Fruit fly (Drosophila melanogaster) whole organism, prepupa: ENCODE results near the gene trol.

ENCODE experiments used
- Blimp-1 ChIP-seq: fragments of 200-800 bp; sonication (Bioruptor generic); optimal IDR thresholded peaks from 3 replicates; lab custom pipeline; 2017; ENCODE audit warnings: missing biosample characterization, missing genetic modification characterization, mild to moderate bottlenecking, moderate library complexity, missing genetic modification reagents
- CG10631 ChIP-seq: fragments of 200-800 bp; sonication (Bioruptor generic); optimal IDR thresholded peaks from 2 replicates; lab custom pipeline; 2016; ENCODE audit warnings: missing biosample characterization, missing genetic modification characterization
- CG11762 ChIP-seq: fragments of 200-800 bp; sonication (Bioruptor generic); optimal IDR thresholded peaks from 3 replicates; lab custom pipeline; 2016; ENCODE audit warnings: missing biosample characterization, missing genetic modification characterization; ENCODE audit not compliant: insufficient read depth
- CG11902 ChIP-seq: fragments of 200-800 bp; sonication (Bioruptor generic); optimal IDR thresholded peaks from 3 replicates; lab custom pipeline; 2016; ENCODE audit warnings: missing biosample characterization, missing genetic modification characterization
- CG1621 ChIP-seq: fragments of 200-800 bp; sonication (Bioruptor generic); optimal IDR thresholded peaks from 3 replicates; lab custom pipeline; 2018; ENCODE audit warnings: missing biosample characterization, mild to moderate bottlenecking, missing genetic modification characterization
- CG3032 ChIP-seq: fragments of 200-800 bp; optimal IDR thresholded peaks from 2 replicates; lab custom pipeline; 2019; ENCODE audit warnings: missing biosample characterization, mild to moderate bottlenecking, missing genetic modification characterization, moderate library complexity
- CG31627 ChIP-seq: fragments of 200-800 bp; sonication (Bioruptor generic); optimal IDR thresholded peaks from 3 replicates; lab custom pipeline; 2016; ENCODE audit warnings: missing biosample characterization, missing genetic modification characterization
- CG32006 ChIP-seq: fragments of 200-800 bp; sonication (Bioruptor generic); optimal IDR thresholded peaks from 3 replicates; lab custom pipeline; 2017; ENCODE audit warnings: missing biosample characterization, mild to moderate bottlenecking, missing genetic modification characterization
- CG3919 ChIP-seq: fragments of 200-800 bp; sonication (Bioruptor generic); optimal IDR thresholded peaks from 3 replicates; lab custom pipeline; 2016; ENCODE audit warnings: missing biosample characterization, missing genetic modification characterization
- CG4318 ChIP-seq: fragments of 200-800 bp; sonication (Bioruptor generic); optimal IDR thresholded peaks from 3 replicates; lab custom pipeline; 2017; ENCODE audit warnings: missing biosample characterization, mild to moderate bottlenecking, missing genetic modification characterization
- CG6163 ChIP-seq: fragments of 200-800 bp; sonication (Bioruptor generic); IDR thresholded peaks from 3 replicates; pipeline ENCODE4 v1.3.6; 2022; ENCODE audit warnings: missing biosample characterization, missing genetic modification characterization
- CG6276 ChIP-seq: fragments of 200-800 bp; sonication (Bioruptor generic); optimal IDR thresholded peaks from 2 replicates; lab custom pipeline; 2017; ENCODE audit warnings: missing biosample characterization, mild to moderate bottlenecking, missing genetic modification characterization
- CG6792 ChIP-seq: fragments of 200-800 bp; sonication (Bioruptor generic); optimal IDR thresholded peaks from 3 replicates; lab custom pipeline; 2016; ENCODE audit warnings: missing biosample characterization, missing genetic modification characterization
- CG6808 ChIP-seq: fragments of 200-800 bp; sonication (Bioruptor generic); optimal IDR thresholded peaks from 3 replicates; lab custom pipeline; 2017; ENCODE audit warnings: missing biosample characterization, missing genetic modification characterization, mild to moderate bottlenecking, moderate library complexity, missing genetic modification reagents
- CG6854 ChIP-seq: fragments of 200-800 bp; sonication (Bioruptor generic); optimal IDR thresholded peaks from 2 replicates; lab custom pipeline; 2017; ENCODE audit warnings: missing biosample characterization, mild to moderate bottlenecking, missing genetic modification characterization
- CG7368 ChIP-seq: fragments of 200-800 bp; sonication (Bioruptor generic); optimal IDR thresholded peaks from 3 replicates; lab custom pipeline; 2016; ENCODE audit warnings: missing biosample characterization, missing genetic modification characterization
- CG8119 ChIP-seq: fragments of 200-800 bp; sonication (Bioruptor generic); IDR thresholded peaks from 3 replicates; pipeline ENCODE4 v1.3.6; 2022; ENCODE audit warnings: missing biosample characterization, missing genetic modification characterization
- CG8632 ChIP-seq: fragments of 200-800 bp; sonication (Bioruptor generic); optimal IDR thresholded peaks from 3 replicates; lab custom pipeline; 2016; ENCODE audit warnings: missing biosample characterization, missing genetic modification characterization
- CG9139 ChIP-seq: fragments of 200-800 bp; sonication (Bioruptor generic); optimal IDR thresholded peaks from 3 replicates; lab custom pipeline; 2017; ENCODE audit warnings: missing biosample characterization, mild to moderate bottlenecking, missing genetic modification characterization
- Eip75B ChIP-seq: fragments of 200-800 bp; sonication (Bioruptor generic); optimal IDR thresholded peaks from 3 replicates; lab custom pipeline; 2016; ENCODE audit warnings: missing biosample characterization, missing genetic modification characterization
- Eip78C ChIP-seq: fragments of 200-800 bp; sonication (Bioruptor generic); peaks from one replicate; lab custom pipeline; 2016; ENCODE audit warnings: missing biosample characterization, missing genetic modification characterization
- Eip93F ChIP-seq: fragments of 200-800 bp; sonication (Bioruptor generic); optimal IDR thresholded peaks from 2 replicates; lab custom pipeline; 2016; ENCODE audit warnings: missing biosample characterization, mild to moderate bottlenecking, missing genetic modification characterization
- Ets96B ChIP-seq: fragments of 200-800 bp; optimal IDR thresholded peaks from 2 replicates; lab custom pipeline; 2019; ENCODE audit warnings: missing biosample characterization, mild to moderate bottlenecking, missing genetic modification characterization, moderate library complexity
- Hr38 ChIP-seq: sonication (Bioruptor generic); optimal IDR thresholded peaks from 2 replicates; lab custom pipeline; 2016; ENCODE audit warnings: missing biosample characterization, missing genetic modification characterization
- Hr4 ChIP-seq: fragments of 200-800 bp; sonication (Bioruptor generic); optimal IDR thresholded peaks from 3 replicates; lab custom pipeline; 2016; ENCODE audit warnings: missing biosample characterization, missing genetic modification characterization
- Met ChIP-seq: fragments of 200-800 bp; sonication (Bioruptor generic); optimal IDR thresholded peaks from 3 replicates; lab custom pipeline; 2016; ENCODE audit warnings: missing biosample characterization, missing genetic modification characterization
- OdsH ChIP-seq: fragments of 200-800 bp; sonication (Bioruptor generic); optimal IDR thresholded peaks from 3 replicates; lab custom pipeline; 2016; ENCODE audit warnings: missing biosample characterization, missing genetic modification characterization
- Smox ChIP-seq: fragments of 200-800 bp; sonication (Bioruptor generic); optimal IDR thresholded peaks from 3 replicates; lab custom pipeline; 2016; ENCODE audit warnings: missing biosample characterization, missing genetic modification characterization
- Sox14 ChIP-seq: fragments of 200-800 bp; sonication (Bioruptor generic); optimal IDR thresholded peaks from 3 replicates; lab custom pipeline; 2016; ENCODE audit warnings: missing biosample characterization, missing genetic modification characterization
- achi ChIP-seq: fragments of 200-800 bp; sonication (Bioruptor generic); optimal IDR thresholded peaks from 3 replicates; lab custom pipeline; 2016; ENCODE audit warnings: missing biosample characterization, missing genetic modification characterization
- acj6 ChIP-seq: fragments of 200-800 bp; sonication (Bioruptor generic); optimal IDR thresholded peaks from 3 replicates; lab custom pipeline; 2016; ENCODE audit warnings: missing biosample characterization, missing genetic modification characterization
- cyc ChIP-seq: fragments of 200-800 bp; sonication (Bioruptor generic); optimal IDR thresholded peaks from 3 replicates; lab custom pipeline; 2016; ENCODE audit warnings: missing biosample characterization, missing genetic modification characterization
- dac ChIP-seq: fragments of 200-800 bp; sonication (Bioruptor generic); optimal IDR thresholded peaks from 2 replicates; lab custom pipeline; 2017; ENCODE audit warnings: missing biosample characterization, mild to moderate bottlenecking, missing genetic modification characterization
- eg ChIP-seq: fragments of 200-800 bp; sonication (Bioruptor generic); IDR thresholded peaks from 3 replicates; pipeline ENCODE4 v1.3.6; 2022; ENCODE audit warnings: missing biosample characterization, missing genetic modification characterization
- esn ChIP-seq: fragments of 200-800 bp; sonication (Bioruptor generic); optimal IDR thresholded peaks from 2 replicates; lab custom pipeline; 2016; ENCODE audit warnings: missing biosample characterization, mild to moderate bottlenecking, missing genetic modification characterization, moderate library complexity
- fd59A ChIP-seq: fragments of 200-800 bp; sonication (Bioruptor generic); optimal IDR thresholded peaks from 2 replicates; lab custom pipeline; 2017; ENCODE audit warnings: missing biosample characterization, mild to moderate bottlenecking, missing genetic modification characterization, missing genetic modification reagents
- fd85E ChIP-seq: fragments of 200-800 bp; sonication (Bioruptor generic); optimal IDR thresholded peaks from 3 replicates; lab custom pipeline; 2016; ENCODE audit warnings: missing biosample characterization, missing genetic modification characterization
- fkh ChIP-seq: fragments of 200-800 bp; sonication (Bioruptor generic); optimal IDR thresholded peaks from 3 replicates; lab custom pipeline; 2017; ENCODE audit warnings: missing biosample characterization, mild to moderate bottlenecking, missing genetic modification characterization, moderate library complexity
- pdm3 ChIP-seq: fragments of 200-800 bp; sonication (Bioruptor generic); optimal IDR thresholded peaks from 3 replicates; lab custom pipeline; 2016; ENCODE audit warnings: missing biosample characterization, missing genetic modification characterization
- spab ChIP-seq: fragments of 200-800 bp; sonication (Bioruptor generic); optimal IDR thresholded peaks from 2 replicates; lab custom pipeline; 2017; ENCODE audit warnings: missing biosample characterization, mild to moderate bottlenecking, missing genetic modification characterization, missing genetic modification reagents
- svp ChIP-seq: fragments of 200-800 bp; sonication (Bioruptor generic); peaks from one replicate; lab custom pipeline; 2016; ENCODE audit warnings: missing biosample characterization, missing genetic modification characterization
- topi ChIP-seq: fragments of 200-800 bp; sonication (Bioruptor generic); optimal IDR thresholded peaks from 3 replicates; lab custom pipeline; 2016; ENCODE audit warnings: missing biosample characterization, missing genetic modification characterization

trol gene

dm6 chrX:2588415-2589411 is 43.5 kb upstream of the trol start, which contains the start of gene egh (continued):
- TF ChIP-seq OdsH (GFP tag; lab: Kevin White, UChicago) (peak; percentile 70), CG10631 (GFP tag; lab: Kevin White, UChicago) (peak; percentile 67), CG7368 (GFP tag; lab: Kevin White, UChicago) (peak; percentile 67), Eip78C (peak; percentile 91), CG9139 (peak; percentile 55), CG11762 (GFP tag; lab: Kevin White, UChicago) (peak; percentile 56), CG6276 (GFP tag; lab: Kevin White, UChicago) (peak; percentile 82), fkh (GFP tag; lab: Kevin White, UChicago) (no peak), Hr38 (GFP tag; lab: Kevin White, UChicago) (no peak), CG6808 (peak; percentile 60), CG32006 (peak; percentile 81), pdm3 (GFP tag; lab: Kevin White, UChicago) (peak; percentile 85), CG6854 (GFP tag; lab: Kevin White, UChicago) (peak; percentile 37), topi (GFP tag; lab: Kevin White, UChicago) (peak; percentile 85), eg (peak; percentile 92), CG8632 (GFP tag; lab: Kevin White, UChicago) (peak; percentile 67), Eip75B (peak; percentile 74), fd85E (peak; percentile 9), acj6 (peak; percentile 67), CG1621 (tag; lab: Kevin White, UChicago) (no peak), Sox14 (GFP tag; lab: Kevin White, UChicago) (peak; percentile 75), CG4318 (GFP tag; lab: Kevin White, UChicago) (peak; percentile 50)

dm6 chrX:2585716-2586082 is 40.5 kb upstream of the trol start, which contains the start of gene wds:
Gene wds (plus strand): TSS chrX:2585980.
- TF ChIP-seq Eip78C (peak; percentile 14), Met (no peak), svp (GFP tag; lab: Kevin White, UChicago) (peak; percentile 22)

- TF ChIP-seq Eip78C: peak; percentile 57
- TF ChIP-seq cyc (GFP tag; lab: Kevin White, UChicago): peak; percentile 6
- TF ChIP-seq CG6792 (GFP tag; lab: Kevin White, UChicago): no peak
- TF ChIP-seq fd59A (GFP tag; lab: Kevin White, UChicago): no peak
- peak; percentile 20 for TF ChIP-seq Hr4 (GFP tag; lab: Kevin White, UChicago)
- peak; percentile 14 for TF ChIP-seq CG3919 (GFP tag; lab: Kevin White, UChicago)
- TF ChIP-seq CG6163 (GFP tag; lab: Robert Waterston, UW): no peak
Observed at dm6 chrX:2585055-2585715, 40.0 kb upstream of the trol start, which contains the start of gene CG13760. Gene CG13760 (minus strand): TSS chrX:2585699.

- no peak for TF ChIP-seq dac (GFP tag; lab: Kevin White, UChicago)
- no peak for TF ChIP-seq CG11762 (GFP tag; lab: Kevin White, UChicago)
- no peak for TF ChIP-seq Blimp-1 (GFP tag; lab: Kevin White, UChicago)
- no peak for TF ChIP-seq Ets96B (tag; lab: Kevin White, UChicago)
- peak; percentile 28 for TF ChIP-seq Met
- peak; percentile 34; the same call in 1 of the 3 replicates for TF ChIP-seq CG8119 (GFP tag; lab: Robert Waterston, UW)
- TF ChIP-seq pdm3 (GFP tag; lab: Kevin White, UChicago): peak; percentile 41
- no peak for TF ChIP-seq CG3032
- no peak for TF ChIP-seq Eip93F
- TF ChIP-seq CG4318 (GFP tag; lab: Kevin White, UChicago): peak; percentile 15
- peak; percentile 8 for TF ChIP-seq Smox (GFP tag; lab: Kevin White, UChicago)
- TF ChIP-seq esn: peak; percentile 28
- TF ChIP-seq CG7368 (GFP tag; lab: Kevin White, UChicago): peak; percentile 39
- no peak for TF ChIP-seq CG11902
- TF ChIP-seq achi (GFP tag; lab: Kevin White, UChicago): peak; percentile 5
- TF ChIP-seq CG31627 (GFP tag; lab: Kevin White, UChicago): no peak
- TF ChIP-seq spab: no peak
Observed at dm6 chrX:2581793-2582503, 36.7 kb upstream of the trol start.
